Fruit fly (Drosophila melanogaster): Measurements from ENCODE around the gene FoxK.
A peak's percentile ranks its signal among the peaks of the same experiment; 100 is the strongest.

FoxK gene

dm6 chr3L:11074043-11074853 lies 46.3 kb downstream of the FoxK start, which contains the start of the genes Pfdn2 and Noc1 (continued):
- TF ChIP-seq zen2 (GFP tag; IDR thresholded peaks at IDR 0.05; ENCODE audit: partially characterized antibody) (no peak), CG1647 (GFP tag; optimal IDR thresholded peaks at IDR 0.05) (no peak), Atf3 (GFP tag; optimal IDR thresholded peaks at IDR 0.05) (no peak), Meics (GFP tag; optimal IDR thresholded peaks at IDR 0.05) (peak; percentile 100), gce (GFP tag; IDR thresholded peaks at IDR 0.05) (no peak), rib (GFP tag; IDR thresholded peaks at IDR 0.05) (no peak), Pdp1 (GFP tag; optimal IDR thresholded peaks at IDR 0.05) (peak in 1 of 2 experiments; percentile 3), da (GFP tag; optimal IDR thresholded peaks at IDR 0.05) (no peak), CG11093 (GFP tag; IDR thresholded peaks at IDR 0.05) (no peak), danr (GFP tag; IDR thresholded peaks at IDR 0.05) (0 out of 2 replicates have a peak, but pooled peaks have one; percentile 9), pan (optimal IDR thresholded peaks at IDR 0.05) (no peak), pan (GFP tag; optimal IDR thresholded peaks at IDR 0.05 in 1 of 2, IDR thresholded peaks at IDR 0.05 in 1 of 2) (peak in 1 of 2 experiments; percentile 61), Ssrp (tag; optimal IDR thresholded peaks at IDR 0.05) (peak; percentile 70), CoRest (tag; optimal IDR thresholded peaks at IDR 0.05) (peak; percentile 80), dmrt11E (tag; optimal IDR thresholded peaks at IDR 0.05) (peak; percentile 68), jumu (GFP tag; optimal IDR thresholded peaks at IDR 0.05) (no peak), Max (GFP tag; optimal IDR thresholded peaks at IDR 0.05) (peak; percentile 54), NC2α (GFP tag; optimal IDR thresholded peaks at IDR 0.05) (no peak), gfzf (GFP tag; optimal IDR thresholded peaks at IDR 0.05) (peak; percentile 69), CG12942 (GFP tag; optimal IDR thresholded peaks at IDR 0.05) (peak; percentile 56), CG3838 (GFP tag; optimal IDR thresholded peaks at IDR 0.05) (no peak), CG1024 (GFP tag; IDR thresholded peaks at IDR 0.05) (no peak), wek (GFP tag; optimal IDR thresholded peaks at IDR 0.05) (no peak), lab (GFP tag; optimal IDR thresholded peaks at IDR 0.05) (no peak), CG12071 (GFP tag; optimal IDR thresholded peaks at IDR 0.05) (no peak), CG30431 (GFP tag; optimal IDR thresholded peaks at IDR 0.05) (no peak), B-H1 (GFP tag; IDR thresholded peaks at IDR 0.05) (no peak), CG2712 (tag; optimal IDR thresholded peaks at IDR 0.05) (peak; percentile 78), CG13775 (GFP tag; optimal IDR thresholded peaks at IDR 0.05) (peak; percentile 64), dpn (GFP tag; optimal IDR thresholded peaks at IDR 0.05) (peak in 1 of 2 experiments; percentile 67), ssp (GFP tag; IDR thresholded peaks at IDR 0.05) (peak; percentile 32; the same call in 1 of the 2 replicates), fu2 (GFP tag; optimal IDR thresholded peaks at IDR 0.05) (no peak), CG9797 (GFP tag; optimal IDR thresholded peaks at IDR 0.05) (peak; percentile 49), eyg (GFP tag; optimal IDR thresholded peaks at IDR 0.05) (no peak), CG10979 (tag; optimal IDR thresholded peaks at IDR 0.05) (peak; percentile 33), CG12391 (tag; optimal IDR thresholded peaks at IDR 0.05) (peak; percentile 89), hb (GFP tag; IDR thresholded peaks at IDR 0.05; ENCODE audit: partially characterized antibody) (no peak), CG15269 (tag; optimal IDR thresholded peaks at IDR 0.05) (no peak), CG9932 (GFP tag; IDR thresholded peaks at IDR 0.05) (peak; percentile 73), CG8281 (tag; optimal IDR thresholded peaks at IDR 0.05) (no peak), CG11398 (GFP tag; optimal IDR thresholded peaks at IDR 0.05) (no peak), tap (tag; optimal IDR thresholded peaks at IDR 0.05) (no peak), zfh1 (GFP tag; IDR thresholded peaks at IDR 0.05) (peak; percentile 52; the same call in 2 of the 3 replicates), pb (GFP tag; optimal IDR thresholded peaks at IDR 0.05) (no peak), az2 (GFP tag; optimal IDR thresholded peaks at IDR 0.05) (peak; percentile 61), CG7357 (GFP tag; IDR thresholded peaks at IDR 0.05) (peak; percentile 49; the same call in 1 of the 3 replicates), hth (optimal IDR thresholded peaks at IDR 0.05) (no peak), CG13123 (GFP tag; optimal IDR thresholded peaks at IDR 0.05) (no peak), CG11247 (GFP tag; IDR thresholded peaks at IDR 0.05) (no peak), bsh (GFP tag; optimal IDR thresholded peaks at IDR 0.05) (peak in 1 of 2 experiments; percentile 62)
